Worm (Caenorhabditis elegans) whole organism, young adult: Measurements from ENCODE around the gene lin-48.

Experiments
- rec-8 ChIP-seq, 2 experiments: sonication (generic microtip); optimal IDR thresholded peaks; 2 replicates each; lab custom pipeline; 2016; ENCODE audit warnings: mild to moderate bottlenecking in 2 of 2, missing genetic modification characterization in 2 of 2, missing genetic modification reagents in 2 of 2, missing genotype in 2 of 2, missing biosample characterization in 1 of 2, missing compliant biosample characterization in 1 of 2, moderate library complexity in 1 of 2
- snpc-3.4 ChIP-seq: sonication (generic microtip); optimal IDR thresholded peaks from 2 replicates; lab custom pipeline; 2017; ENCODE audit warnings: missing genetic modification characterization, mild to moderate bottlenecking, missing compliant biosample characterization, antibody characterized with exemption, moderate library complexity, missing genotype, missing genetic modification reagents
- sptf-2 ChIP-seq: fragments of 200-800 bp; sonication (Bioruptor generic); optimal IDR thresholded peaks from 2 replicates; lab custom pipeline; 2018; ENCODE audit warnings: mild to moderate bottlenecking, missing genetic modification characterization, missing compliant biosample characterization
- ztf-28 ChIP-seq: fragments of 200-800 bp; sonication (Bioruptor generic); IDR thresholded peaks from 2 replicates; pipeline ENCODE4 v1.3.6; 2022; ENCODE audit warnings: missing genetic modification reagents, missing genetic modification characterization, missing compliant biosample characterization

DNA sequence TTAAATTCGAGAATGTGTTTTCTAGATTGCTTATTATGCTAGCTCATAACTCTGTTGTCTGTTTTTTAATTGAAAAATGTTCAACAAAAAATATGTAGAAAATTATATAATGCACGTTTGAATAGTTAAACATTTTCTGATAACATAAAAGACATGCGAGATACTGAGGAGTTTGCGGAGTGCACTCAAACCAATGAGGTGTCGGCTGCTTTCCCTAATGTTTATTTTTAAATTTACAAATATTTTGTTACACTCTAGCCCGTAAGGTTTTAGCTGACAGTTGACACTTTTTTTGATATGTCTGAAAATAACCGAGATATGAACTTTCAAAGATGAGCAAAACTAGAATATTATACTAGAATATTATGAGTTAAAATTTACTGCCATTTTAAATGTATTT lies 19.3 kb downstream of the lin-48 start:
- no peak for TF ChIP-seq ztf-28 (GFP tag; lab: Robert Waterston, UW)
- TF ChIP-seq rec-8 (tag; optimal IDR thresholded peaks at IDR 0.05; lab: Kevin White, UChicago): no peak
- TF ChIP-seq sptf-2 (GFP tag; lab: Kevin White, UChicago): no peak
- no peak for TF ChIP-seq snpc-3.4
